Worm (Caenorhabditis elegans): ENCODE measurements around the gene fkb-3.

ce11 chrV:7178843-7179242 is 46.2 kb upstream of the fkb-3 start, which contains the start of gene cpsf-2:
- TF ChIP-seq unc-39 (tag; optimal IDR thresholded peaks at IDR 0.05): no peak
- TF ChIP-seq lin-13 (GFP tag; optimal IDR thresholded peaks at IDR 0.05): no peak
- peak in 1 of 2 experiments; percentile 25 for TF ChIP-seq lsy-2 (tag; optimal IDR thresholded peaks at IDR 0.05)
- no peak for TF ChIP-seq snpc-4 (tag; optimal IDR thresholded peaks at IDR 0.05)
- TF ChIP-seq nhr-237 (tag; optimal IDR thresholded peaks at IDR 0.05): no peak
- no peak for TF ChIP-seq fos-1 (tag; optimal IDR thresholded peaks at IDR 0.05)
- TF ChIP-seq ama-1 (optimal IDR thresholded peaks at IDR 0.05): no peak
- TF ChIP-seq nhr-11 (tag; optimal IDR thresholded peaks at IDR 0.05): no peak
- TF ChIP-seq mdl-1 (tag; optimal IDR thresholded peaks at IDR 0.05): no peak
- TF ChIP-seq Y55F3AM.14 (GFP tag; optimal IDR thresholded peaks at IDR 0.05): no peak
- TF ChIP-seq elt-3 (tag; optimal IDR thresholded peaks at IDR 0.05): no peak
- no peak for TF ChIP-seq dmd-4 (tag; optimal IDR thresholded peaks at IDR 0.05)
